Worm (Caenorhabditis elegans) whole organism, mixed stage, embryonic: Measurements from ENCODE around the gene T01G6.1.

ENCODE experiments used
- lsy-2 ChIP-seq: fragments of 150-350 bp; optimal IDR thresholded peaks from 2 replicates; lab custom pipeline; 2014; ENCODE audit warnings: missing biosample characterization, missing genetic modification characterization
- mab-5 ChIP-seq: fragments of 150-350 bp; optimal IDR thresholded peaks from 2 replicates; lab custom pipeline; 2014; ENCODE audit warnings: missing biosample characterization, missing genetic modification characterization
- nhr-28 ChIP-seq: fragments of 150-350 bp; optimal IDR thresholded peaks from 2 replicates; lab custom pipeline; 2014; ENCODE audit warnings: missing biosample characterization, missing genetic modification characterization
- pha-4 ChIP-seq: fragments of 150-350 bp; optimal IDR thresholded peaks from 2 replicates; lab custom pipeline; 2018; ENCODE audit warnings: missing biosample characterization, missing genetic modification reagents, missing genetic modification characterization
- ztf-11 ChIP-seq: fragments of 150-350 bp; optimal IDR thresholded peaks from 2 replicates; lab custom pipeline; 2014; ENCODE audit warnings: missing biosample characterization, missing genetic modification characterization

DNA sequence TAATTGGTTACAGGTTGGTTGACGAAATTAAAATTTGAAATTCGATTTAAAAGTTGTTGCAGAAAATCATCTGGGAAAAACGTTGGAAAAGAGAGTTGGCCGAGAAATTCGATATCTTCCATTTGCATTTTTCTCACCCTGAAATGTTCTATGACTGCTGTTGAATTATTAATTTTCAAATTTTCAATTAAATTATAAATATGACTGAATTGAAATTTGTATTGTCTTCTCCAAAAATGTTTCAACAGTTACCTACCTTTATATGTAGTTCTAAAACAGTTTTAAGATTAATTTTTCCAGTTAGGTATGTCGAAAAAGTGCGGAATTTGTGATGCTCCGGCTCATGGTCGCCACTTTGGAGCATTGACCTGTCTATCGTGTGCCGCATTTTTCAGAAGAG lies 10.8 kb upstream of the T01G6.1 start, which contains the start of gene nhr-211:
- no peak for TF ChIP-seq mab-5 (tag; lab: Kevin White, UChicago)
- no peak for TF ChIP-seq lsy-2 (tag; lab: Kevin White, UChicago)
- TF ChIP-seq nhr-28 (tag; lab: Kevin White, UChicago) = no peak
- TF ChIP-seq pha-4 (tag; lab: Kevin White, UChicago) = no peak
- TF ChIP-seq ztf-11 (tag; lab: Kevin White, UChicago) = no peak
